Worm (Caenorhabditis elegans): ENCODE data around the gene hot-3.
"Not testable (repeated sequence)": the region's sequence is repeated elsewhere in the genome, so short reads cannot be mapped to it uniquely, and the experiment has no call there.

- not testable (repeated sequence) for TF ChIP-seq lin-39 (tag; optimal IDR thresholded peaks at IDR 0.05); madf-9 (GFP tag; conservative IDR thresholded peaks at IDR 0.05); ztf-11 (tag; optimal IDR thresholded peaks at IDR 0.05); hlh-30 (tag; optimal IDR thresholded peaks at IDR 0.05; ENCODE audit: insufficient read depth); snpc-4 (tag; optimal IDR thresholded peaks at IDR 0.05); set-16 (GFP tag; IDR thresholded peaks at IDR 0.05); lin-13 (GFP tag; optimal IDR thresholded peaks at IDR 0.05); unc-62 (GFP tag; optimal IDR thresholded peaks at IDR 0.05 in 1 of 2); unc-62 (tag; optimal IDR thresholded peaks at IDR 0.05); pha-4 (GFP tag; IDR thresholded peaks at IDR 0.05); pha-4 (tag; optimal IDR thresholded peaks at IDR 0.05); nhr-237 (tag; optimal IDR thresholded peaks at IDR 0.05); fkh-10 (GFP tag; optimal IDR thresholded peaks at IDR 0.05); nhr-28 (tag; optimal IDR thresholded peaks at IDR 0.05); vab-7 (GFP tag; IDR thresholded peaks at IDR 0.05)
These were observed 14.7 kb upstream of the hot-3 start for ce11 chrII:13946455-13947093.
